Fruit fly (Drosophila melanogaster) whole organism: ENCODE data around the gene CTCF.

Experiments
- CG8478 ChIP-seq: fragments of >200 bp; optimal IDR thresholded peaks from 2 replicates; lab custom pipeline; 2018; ENCODE audit warnings: inconsistent platforms
- Dll ChIP-seq: fragments of >200 bp; optimal IDR thresholded peaks from 2 replicates; lab custom pipeline; 2017
- EcR ChIP-seq, 2 experiments: fragments of >200 bp; optimal IDR thresholded peaks; 2 replicates each; lab custom pipeline; 2017; ENCODE audit warnings: missing biosample characterization in 2 of 2, missing genetic modification characterization in 2 of 2, missing genetic modification reagents in 2 of 2
- pan ChIP-seq: fragments of >200 bp; optimal IDR thresholded peaks from 2 replicates; lab custom pipeline; 2017
- psq ChIP-seq: fragments of >200 bp; optimal IDR thresholded peaks from 2 replicates; lab custom pipeline; 2017
- usp ChIP-seq: fragments of >200 bp; optimal IDR thresholded peaks from 2 replicates; lab custom pipeline; 2017; ENCODE audit warnings: missing biosample characterization, missing genetic modification characterization, mixed read lengths

CTCF gene

DNA sequence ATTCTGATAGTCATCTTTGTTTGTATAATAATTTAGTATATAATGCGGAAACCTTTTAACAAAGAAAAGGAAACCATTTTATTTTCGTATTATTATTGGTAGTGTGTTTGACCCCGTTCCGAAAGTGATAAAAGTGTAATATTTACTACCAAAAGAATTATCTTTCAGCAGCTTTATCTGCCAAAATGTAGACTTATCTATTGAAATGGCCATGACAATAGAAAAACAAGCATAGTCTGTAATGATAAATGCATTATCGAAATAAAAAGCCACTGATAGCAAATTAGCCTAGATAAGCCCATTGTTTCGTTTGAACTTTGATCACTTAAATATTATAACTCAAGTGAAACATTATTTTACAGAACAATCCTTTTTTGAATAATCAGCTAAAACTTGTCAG, 19.6 kb upstream of the CTCF start:
- no peak for TF ChIP-seq Dll
- TF ChIP-seq pan: no peak
- no peak for TF ChIP-seq CG8478 (lab: Kevin White, UChicago)
- TF ChIP-seq EcR (GFP tag; optimal IDR thresholded peaks at IDR 0.05; lab: Kevin White, UChicago): no peak
- TF ChIP-seq psq (lab: Kevin White, UChicago): no peak
- no peak for TF ChIP-seq usp (GFP tag; lab: Kevin White, UChicago)

DNA sequence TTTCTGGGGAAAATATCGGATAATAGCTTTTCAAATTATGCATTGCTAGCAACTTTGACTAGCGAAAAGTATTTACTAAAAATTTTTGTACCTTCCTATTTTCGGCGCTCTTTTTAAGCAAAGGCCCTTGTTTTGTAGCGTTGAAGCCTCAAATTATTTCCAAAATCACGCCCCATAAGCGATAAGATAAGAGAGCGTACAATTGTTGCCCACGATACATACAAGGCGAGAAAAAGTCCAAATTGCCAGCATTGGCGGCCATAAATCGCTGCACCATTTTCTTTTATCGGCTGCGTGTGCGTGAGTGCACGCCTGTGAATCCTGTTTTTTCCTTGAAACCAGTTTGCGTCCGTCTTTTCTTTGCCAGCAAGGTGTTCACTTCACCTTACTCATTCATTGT, 14.8 kb upstream of the CTCF start:
- TF ChIP-seq pan (no peak), EcR (GFP tag; optimal IDR thresholded peaks at IDR 0.05; lab: Kevin White, UChicago) (no peak), Dll (no peak), psq (lab: Kevin White, UChicago) (no peak), usp (GFP tag; lab: Kevin White, UChicago) (no peak), CG8478 (lab: Kevin White, UChicago) (no peak)

DNA sequence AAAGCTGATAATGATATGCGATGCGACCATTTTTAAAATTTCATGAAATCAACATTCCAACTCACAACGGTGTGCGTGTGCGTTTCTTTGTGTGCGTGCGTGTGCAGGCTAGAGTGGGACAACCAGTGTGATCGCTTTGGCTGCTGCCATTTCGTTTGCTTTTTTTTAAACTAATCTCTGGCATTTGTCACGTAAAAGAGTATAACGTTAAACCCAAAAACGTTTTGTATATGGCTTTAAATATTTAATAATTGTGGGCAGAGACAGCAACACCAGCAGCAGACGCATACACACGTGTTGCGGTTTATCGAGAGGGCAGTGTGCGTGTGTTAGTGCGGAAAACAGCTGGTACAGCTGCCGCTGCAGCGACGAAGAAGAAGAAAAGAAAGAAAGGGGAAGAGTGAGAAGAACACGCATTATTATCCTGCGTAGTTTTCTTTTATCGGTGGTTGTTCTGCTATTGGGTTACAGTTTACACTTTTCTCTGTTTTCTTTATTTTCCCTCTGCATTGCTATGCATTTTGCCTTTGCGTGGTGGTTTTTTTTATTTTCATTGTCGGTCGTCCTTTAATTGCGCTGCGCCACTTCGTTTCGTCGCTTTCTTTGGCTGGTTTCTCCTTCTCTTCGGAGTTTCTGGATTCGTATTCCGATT, 13.8 kb upstream of the CTCF start:
- TF ChIP-seq pan (no peak), CG8478 (lab: Kevin White, UChicago) (peak; percentile 79)

DNA sequence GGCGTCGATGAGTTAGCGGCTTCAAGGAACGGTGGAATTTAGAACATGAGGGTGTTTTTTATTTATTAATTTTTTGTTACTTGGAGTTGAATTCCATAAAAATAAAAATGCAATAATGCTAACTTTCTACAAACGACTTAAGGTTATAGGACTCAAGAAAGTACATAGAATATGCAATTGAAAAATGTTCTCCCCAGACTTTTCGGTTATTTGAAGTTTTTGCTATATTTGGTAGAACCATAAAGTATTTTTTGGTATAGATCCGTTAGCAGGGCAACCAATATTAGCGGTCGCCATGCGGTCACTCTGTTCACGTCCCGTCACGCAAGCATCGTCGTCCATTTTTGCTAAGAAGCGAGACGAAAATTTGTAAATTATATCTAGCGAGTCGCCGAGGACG, 13.0 kb upstream of the CTCF start, which contains the start of gene akirin:
TSS of gene akirin (plus strand) at position 301 of the 400 bp plus-strand sequence.
- TF ChIP-seq pan: no peak
- TF ChIP-seq EcR (GFP tag; optimal IDR thresholded peaks at IDR 0.05; lab: Kevin White, UChicago): no peak
- no peak for TF ChIP-seq usp (GFP tag; lab: Kevin White, UChicago)
- TF ChIP-seq CG8478 (lab: Kevin White, UChicago): no peak
- TF ChIP-seq Dll: no peak
- TF ChIP-seq psq (lab: Kevin White, UChicago): no peak

DNA sequence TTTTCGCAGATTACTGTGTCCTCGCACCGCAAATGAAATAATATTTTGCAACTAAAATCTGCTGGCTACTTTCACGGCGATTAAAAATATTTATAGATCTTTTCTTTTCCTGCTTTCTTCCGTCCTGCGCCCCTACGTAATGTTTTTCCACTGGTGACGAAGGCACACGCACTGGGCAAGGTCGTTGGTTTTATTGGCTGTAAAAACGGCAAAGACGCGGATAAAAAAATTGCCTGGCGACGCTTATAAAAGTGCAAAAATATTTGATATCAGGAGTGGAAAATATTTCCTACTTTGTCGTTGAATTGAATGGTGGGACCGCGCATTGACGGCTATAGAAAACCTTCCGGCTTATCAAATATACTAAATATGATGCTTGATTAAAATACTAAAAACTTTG, 12.4 kb upstream of the CTCF start, which contains the start of gene Sh3beta:
TSS of gene Sh3beta (minus strand) at position 327 of the 400 bp plus-strand sequence.
- no peak for TF ChIP-seq usp (GFP tag; lab: Kevin White, UChicago)
- no peak for TF ChIP-seq CG8478 (lab: Kevin White, UChicago)
- TF ChIP-seq psq (lab: Kevin White, UChicago): no peak
- no peak for TF ChIP-seq pan
- TF ChIP-seq Dll: no peak
- no peak for TF ChIP-seq EcR (GFP tag; optimal IDR thresholded peaks at IDR 0.05; lab: Kevin White, UChicago)

DNA sequence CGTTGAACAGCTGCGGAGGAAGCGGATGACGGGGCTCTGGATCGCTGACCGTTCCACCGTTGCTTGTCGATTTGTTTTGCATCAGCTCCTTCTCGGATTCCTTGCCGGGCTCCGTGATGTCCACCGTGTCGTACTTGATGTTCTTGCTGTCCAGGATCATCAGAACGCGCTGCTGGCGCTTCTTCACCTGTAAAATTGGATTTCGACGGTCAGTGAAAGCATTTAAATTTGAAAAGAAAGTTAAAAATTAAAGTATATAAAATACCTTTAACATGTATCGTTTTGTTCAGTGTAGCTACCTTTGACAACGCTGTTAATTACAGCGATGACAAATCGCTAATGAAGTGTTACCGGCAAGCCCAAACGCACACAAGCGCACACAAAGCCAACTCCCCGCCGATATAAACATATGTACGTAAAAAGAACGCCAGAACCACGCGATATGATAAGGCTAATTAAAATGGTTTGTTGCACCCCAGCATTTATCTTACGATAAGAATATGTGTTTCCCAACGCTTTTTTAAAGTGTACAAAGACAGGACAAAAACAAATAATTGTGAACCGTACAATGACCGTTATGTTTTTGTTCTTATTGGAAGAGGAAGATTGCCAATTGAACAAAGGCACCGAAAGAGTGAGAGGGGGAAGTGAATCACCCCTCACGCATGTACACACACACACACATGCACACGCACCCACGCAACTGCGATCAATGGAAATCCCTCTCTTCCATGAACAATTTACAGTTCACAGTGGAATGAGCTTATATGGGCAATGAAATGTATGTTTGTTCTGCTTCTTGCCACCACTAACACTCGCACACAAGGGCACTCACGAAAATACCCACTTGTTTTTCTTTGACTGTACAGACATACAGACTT, 11.5 kb upstream of the CTCF start:
- TF ChIP-seq pan: no peak
- TF ChIP-seq usp (GFP tag; lab: Kevin White, UChicago): no peak

DNA sequence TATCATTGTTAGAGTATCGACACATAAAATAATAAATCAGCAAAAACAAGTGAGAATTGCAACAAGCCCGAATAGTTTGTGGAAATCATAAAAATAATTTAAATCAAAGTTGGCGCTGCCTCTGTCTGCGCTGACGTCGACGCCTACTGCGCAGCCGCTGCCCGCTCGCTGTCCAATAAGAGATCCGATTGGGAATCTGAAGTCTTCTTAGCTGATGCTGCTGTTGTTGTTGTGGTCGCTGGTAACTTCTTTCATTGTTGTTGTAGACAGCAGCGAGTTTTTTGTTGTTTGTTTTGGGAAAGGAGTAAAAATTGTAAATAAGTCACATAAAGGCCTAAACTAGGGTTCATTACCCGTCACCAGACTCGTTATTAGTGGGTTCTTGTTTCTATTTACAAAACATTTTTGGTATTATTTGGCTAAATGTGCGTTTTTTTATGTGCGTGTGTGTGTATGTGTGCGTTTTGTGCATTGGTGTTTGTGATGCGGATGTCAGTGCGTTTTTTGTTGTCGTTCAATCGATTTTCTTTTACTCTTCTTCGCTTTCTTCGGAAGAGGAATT, 8.3 kb upstream of the CTCF start:
- TF ChIP-seq psq (lab: Kevin White, UChicago): no peak
- TF ChIP-seq Dll: no peak
- no peak for TF ChIP-seq CG8478 (lab: Kevin White, UChicago)
- TF ChIP-seq pan: no peak

DNA sequence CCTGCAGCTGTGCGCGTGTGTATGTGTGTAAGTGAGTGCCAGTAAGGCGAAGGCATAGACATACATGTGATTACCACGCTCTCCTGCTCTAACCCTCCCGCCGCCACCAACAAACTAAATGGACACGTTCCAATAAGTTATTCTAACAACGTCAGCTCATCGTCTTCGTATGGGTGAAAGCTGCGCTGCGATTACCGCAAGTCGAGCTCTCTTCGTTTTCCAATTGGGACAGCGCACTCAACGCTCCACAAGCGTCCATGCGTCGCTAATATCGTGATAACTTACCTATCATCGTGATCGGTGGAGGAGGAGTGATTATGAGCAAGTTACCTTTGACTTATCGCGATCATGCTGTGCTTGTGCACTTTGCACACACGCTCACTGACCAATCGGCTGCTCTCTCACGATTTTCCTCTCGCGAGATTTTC, 4.6 kb upstream of the CTCF start:
- no peak for TF ChIP-seq psq (lab: Kevin White, UChicago)
- no peak for TF ChIP-seq Dll
- TF ChIP-seq pan: no peak
- TF ChIP-seq CG8478 (lab: Kevin White, UChicago): no peak
- TF ChIP-seq usp (GFP tag; lab: Kevin White, UChicago): no peak
- TF ChIP-seq EcR (GFP tag; optimal IDR thresholded peaks at IDR 0.05; lab: Kevin White, UChicago): no peak

DNA sequence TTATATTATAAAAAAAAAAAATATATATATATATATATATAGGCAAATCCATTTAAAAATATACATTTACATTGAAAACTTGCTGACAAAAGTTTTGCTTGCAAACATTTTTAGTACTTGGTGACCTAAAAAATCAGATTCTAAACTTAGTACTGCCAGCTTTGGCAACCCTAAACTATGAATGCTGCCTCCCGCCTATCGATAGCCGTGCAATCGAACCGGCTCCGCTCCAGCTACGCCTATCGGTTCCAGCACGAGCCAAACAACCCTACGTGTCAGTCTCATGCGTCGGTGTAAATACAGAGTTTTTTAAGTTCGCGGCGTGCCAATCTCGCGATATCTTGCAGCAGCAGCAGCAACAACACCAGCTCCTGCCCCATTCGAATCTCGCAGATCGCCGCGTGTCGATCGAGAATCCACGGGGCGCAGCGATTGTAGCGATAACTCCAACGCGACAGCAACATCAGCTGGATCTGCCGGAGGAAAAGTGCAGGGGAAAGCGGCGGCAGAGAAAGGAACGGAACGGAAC, 3.9 kb upstream of the CTCF start, which contains the start of gene Sec63:
TSS of gene Sec63 (plus strand) at position 238 of the 529 bp plus-strand sequence.
- TF ChIP-seq Dll: no peak
- TF ChIP-seq usp (GFP tag; lab: Kevin White, UChicago): no peak
- no peak for TF ChIP-seq psq (lab: Kevin White, UChicago)
- no peak for TF ChIP-seq EcR (GFP tag; optimal IDR thresholded peaks at IDR 0.05; lab: Kevin White, UChicago)
- TF ChIP-seq CG8478 (lab: Kevin White, UChicago): no peak
- TF ChIP-seq pan: no peak

DNA sequence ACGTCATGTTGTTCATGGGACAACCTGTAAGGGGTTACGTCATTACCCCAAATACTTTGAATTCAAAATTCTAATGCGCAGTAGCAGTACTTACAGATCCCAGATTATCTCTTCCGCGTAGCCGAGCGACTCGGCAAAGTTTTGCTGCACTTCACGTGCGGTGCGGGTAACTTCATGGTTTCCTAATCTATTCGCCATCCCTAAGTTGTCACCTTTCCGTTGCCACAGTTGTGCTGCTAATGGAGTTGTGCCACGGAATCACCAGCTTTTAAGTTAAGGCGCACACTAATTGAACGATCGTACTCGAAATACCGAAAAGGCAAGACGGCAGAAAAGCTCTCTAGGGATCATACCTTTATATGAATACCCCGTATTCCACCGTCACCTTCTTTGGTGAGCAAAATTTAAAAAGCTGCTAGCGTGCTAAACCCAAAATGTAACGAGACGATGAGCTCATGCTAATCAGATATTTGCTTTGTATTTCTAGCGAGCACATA, 3.4 kb upstream of the CTCF start, which contains the start of gene pst:
TSS of gene pst (minus strand) at position 437 of the 497 bp plus-strand sequence.
- TF ChIP-seq psq (lab: Kevin White, UChicago) (no peak), pan (no peak), CG8478 (lab: Kevin White, UChicago) (no peak), EcR (GFP tag; optimal IDR thresholded peaks at IDR 0.05; lab: Kevin White, UChicago) (no peak), Dll (no peak), usp (GFP tag; lab: Kevin White, UChicago) (no peak)

DNA sequence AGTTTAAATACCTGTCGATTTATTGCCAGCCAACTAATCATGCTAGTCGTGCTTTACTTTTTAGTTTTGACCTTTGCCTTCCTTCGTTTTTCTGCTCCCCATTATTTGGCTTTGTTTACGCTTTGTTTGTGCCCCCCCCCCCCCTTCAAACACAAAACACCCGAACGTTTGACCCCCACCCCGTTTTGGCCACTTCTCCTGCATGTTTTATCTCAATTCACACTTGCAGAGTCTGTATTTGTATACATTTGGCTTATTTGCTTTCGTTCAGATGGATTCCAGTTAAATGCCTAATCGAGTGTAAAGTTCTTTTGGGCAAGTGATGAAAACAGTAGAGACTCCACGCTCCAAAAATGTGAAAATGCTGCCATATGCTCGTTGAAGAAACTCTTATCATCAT, 7.2 kb downstream of the CTCF start:
- TF ChIP-seq pan: no peak
- no peak for TF ChIP-seq EcR (GFP tag; optimal IDR thresholded peaks at IDR 0.05; lab: Kevin White, UChicago)
- no peak for TF ChIP-seq psq (lab: Kevin White, UChicago)
- no peak for TF ChIP-seq CG8478 (lab: Kevin White, UChicago)
- TF ChIP-seq usp (GFP tag; lab: Kevin White, UChicago): no peak
- TF ChIP-seq Dll: no peak
